Worm (Caenorhabditis elegans) whole organism, mixed stage, embryonic: Measurements from ENCODE around the gene F15A8.1.
A peak's percentile ranks its signal among the peaks of the same experiment; 100 is the strongest.

Experiments
- M03D4.4 ChIP-seq: sonication (generic microtip); optimal IDR thresholded peaks from 2 replicates; lab custom pipeline; 2017; ENCODE audit warnings: mild to moderate bottlenecking, missing genetic modification characterization, missing compliant biosample characterization
- blmp-1 ChIP-seq: fragments of 150-350 bp; optimal IDR thresholded peaks from 2 replicates; lab custom pipeline; 2014; ENCODE audit warnings: missing biosample characterization, missing genetic modification characterization
- lin-13 ChIP-seq: fragments of 150-350 bp; optimal IDR thresholded peaks from 2 replicates; lab custom pipeline; 2014; ENCODE audit warnings: missing biosample characterization, missing genetic modification characterization
- mab-5 ChIP-seq: fragments of 150-350 bp; optimal IDR thresholded peaks from 2 replicates; lab custom pipeline; 2014; ENCODE audit warnings: missing biosample characterization, missing genetic modification characterization
- mls-2 ChIP-seq: sonication (generic microtip); optimal IDR thresholded peaks from 2 replicates; lab custom pipeline; 2016; ENCODE audit warnings: mild to moderate bottlenecking, missing genetic modification characterization, moderate library complexity, missing compliant biosample characterization
- pha-4 ChIP-seq: fragments of 150-350 bp; optimal IDR thresholded peaks from 2 replicates; lab custom pipeline; 2018; ENCODE audit warnings: missing biosample characterization, missing genetic modification reagents, missing genetic modification characterization
- snpc-4 ChIP-seq: fragments of 150-350 bp; optimal IDR thresholded peaks from 2 replicates; lab custom pipeline; 2014; ENCODE audit warnings: missing biosample characterization, missing genetic modification characterization
- ztf-11 ChIP-seq: fragments of 150-350 bp; optimal IDR thresholded peaks from 2 replicates; lab custom pipeline; 2014; ENCODE audit warnings: missing biosample characterization, missing genetic modification characterization

- TF ChIP-seq snpc-4 (tag; lab: Kevin White, UChicago) (no peak), ztf-11 (tag; lab: Kevin White, UChicago) (no peak), mab-5 (no peak), pha-4 (no peak), M03D4.4 (tag; lab: Kevin White, UChicago) (no peak), mls-2 (peak; percentile 7), blmp-1 (tag; lab: Kevin White, UChicago) (no peak), lin-13 (tag; lab: Kevin White, UChicago) (no peak)
Measured at ce11 chrX:4391680-4392079, 49.1 kb upstream of the F15A8.1 start.
